Fruit fly (Drosophila melanogaster) whole organism, embryonic: Measurements from ENCODE around the gene CG6345.

Experiments
- BtbVII ChIP-seq: fragments of 200-800 bp; sonication (Bioruptor generic); optimal IDR thresholded peaks from 3 replicates; lab custom pipeline; 2017; ENCODE audit warnings: missing biosample characterization, mild to moderate bottlenecking, missing genetic modification characterization
- CG10543 ChIP-seq: fragments of 200-800 bp; sonication (Bioruptor generic); optimal IDR thresholded peaks from 3 replicates; lab custom pipeline; 2017; ENCODE audit warnings: missing biosample characterization, mild to moderate bottlenecking, missing genetic modification characterization, moderate library complexity
- CG11560 ChIP-seq: fragments of 200-800 bp; sonication (Bioruptor generic); IDR thresholded peaks from 3 replicates; pipeline ENCODE4 v1.3.6; 2022; ENCODE audit warnings: missing biosample characterization, missing genetic modification characterization
- CG12155 ChIP-seq: fragments of 200-800 bp; sonication (Bioruptor generic); optimal IDR thresholded peaks from 3 replicates; lab custom pipeline; 2016; ENCODE audit warnings: missing biosample characterization, missing genetic modification characterization
- CG12942 ChIP-seq: fragments of 200-800 bp; sonication (Bioruptor generic); optimal IDR thresholded peaks from 3 replicates; lab custom pipeline; 2016; ENCODE audit warnings: missing biosample characterization, missing genetic modification characterization
- CG13287 ChIP-seq: fragments of 200-800 bp; sonication (Bioruptor generic); IDR thresholded peaks from 2 replicates; pipeline ENCODE4 v1.3.6; 2022; ENCODE audit warnings: missing biosample characterization, missing genetic modification characterization; ENCODE audit not compliant: partially characterized antibody
- CG13775 ChIP-seq: fragments of 200-800 bp; sonication (Bioruptor generic); optimal IDR thresholded peaks from 3 replicates; lab custom pipeline; 2017; ENCODE audit warnings: missing biosample characterization, mild to moderate bottlenecking, missing genetic modification characterization
- CG14441 ChIP-seq: fragments of 200-800 bp; sonication (Bioruptor generic); IDR thresholded peaks from 2 replicates; pipeline ENCODE4 v1.3.6; 2022; ENCODE audit warnings: missing biosample characterization, missing genetic modification characterization
- CG1529 ChIP-seq: fragments of 200-800 bp; sonication (Bioruptor generic); optimal IDR thresholded peaks from 3 replicates; lab custom pipeline; 2018; ENCODE audit warnings: missing biosample characterization, missing genetic modification characterization
- CG16863 ChIP-seq: fragments of 200-800 bp; sonication (Bioruptor generic); optimal IDR thresholded peaks from 3 replicates; lab custom pipeline; 2016; ENCODE audit warnings: missing biosample characterization, missing genetic modification characterization
- CG18011 ChIP-seq: fragments of 200-800 bp; sonication (Bioruptor generic); optimal IDR thresholded peaks from 2 replicates; lab custom pipeline; 2017; ENCODE audit warnings: missing biosample characterization, missing genetic modification characterization, mild to moderate bottlenecking, moderate library complexity, missing genotype
- CG1832 ChIP-seq: fragments of 200-800 bp; sonication (Bioruptor generic); optimal IDR thresholded peaks from 2 replicates; lab custom pipeline; 2017; ENCODE audit warnings: missing biosample characterization, mild to moderate bottlenecking, missing genetic modification characterization, inconsistent platforms
- CG34376 ChIP-seq: fragments of 200-800 bp; sonication (Bioruptor generic); optimal IDR thresholded peaks from 2 replicates; lab custom pipeline; 2018; ENCODE audit warnings: missing biosample characterization, mild to moderate bottlenecking, missing genetic modification characterization
- CG43689 ChIP-seq: fragments of 200-800 bp; sonication (Bioruptor generic); IDR thresholded peaks from 2 replicates; pipeline ENCODE4 v1.3.6; 2022; ENCODE audit warnings: missing biosample characterization, missing genetic modification characterization
- CG7786 ChIP-seq: fragments of 200-800 bp; sonication (Bioruptor generic); optimal IDR thresholded peaks from 2 replicates; lab custom pipeline; 2016; ENCODE audit warnings: missing biosample characterization, missing genetic modification characterization
- CG9797 ChIP-seq: fragments of 200-800 bp; sonication (Bioruptor generic); optimal IDR thresholded peaks from 3 replicates; lab custom pipeline; 2018; ENCODE audit warnings: missing biosample characterization, mild to moderate bottlenecking, missing genetic modification characterization
- CTCF ChIP-seq: fragments of 200-800 bp; sonication (Bioruptor generic); optimal IDR thresholded peaks from 2 replicates; lab custom pipeline; 2017; ENCODE audit warnings: missing biosample characterization, mild to moderate bottlenecking, missing genetic modification characterization, moderate library complexity
- CkIIα-i1 ChIP-seq: fragments of 200-800 bp; sonication (Bioruptor generic); IDR thresholded peaks from 2 replicates; pipeline ENCODE4 v1.3.6; 2022; ENCODE audit warnings: missing biosample characterization, missing genetic modification characterization
- D19B ChIP-seq: fragments of 200-800 bp; sonication (Bioruptor generic); optimal IDR thresholded peaks from 2 replicates; lab custom pipeline; 2017; ENCODE audit warnings: missing biosample characterization, mild to moderate bottlenecking, missing genetic modification characterization
- Drgx ChIP-seq: fragments of 200-800 bp; sonication (Bioruptor generic); IDR thresholded peaks from 2 replicates; pipeline ENCODE4 v1.3.6; 2022; ENCODE audit warnings: missing biosample characterization, missing genetic modification characterization
- Hmr ChIP-seq: fragments of 200-800 bp; sonication (Bioruptor generic); optimal IDR thresholded peaks from 3 replicates; lab custom pipeline; 2017; ENCODE audit warnings: mild to moderate bottlenecking, missing biosample characterization, missing genetic modification reagents, missing genetic modification characterization
- Hmx ChIP-seq: fragments of 200-800 bp; sonication (Bioruptor generic); optimal IDR thresholded peaks from 2 replicates; lab custom pipeline; 2016; ENCODE audit warnings: missing biosample characterization, missing genetic modification characterization
- Hr39 ChIP-seq: fragments of >200 bp; optimal IDR thresholded peaks from 2 replicates; lab custom pipeline; 2017
- MESR4 ChIP-seq: fragments of 200-800 bp; sonication (Bioruptor generic); optimal IDR thresholded peaks from 2 replicates; lab custom pipeline; 2018; ENCODE audit warnings: missing biosample characterization, mild to moderate bottlenecking, missing genetic modification characterization, moderate library complexity
- Meics ChIP-seq: fragments of 200-800 bp; sonication (Bioruptor generic); optimal IDR thresholded peaks from 2 replicates; lab custom pipeline; 2017; ENCODE audit warnings: missing biosample characterization, mild to moderate bottlenecking, missing genetic modification characterization
- Nf-YB ChIP-seq: fragments of 200-800 bp; sonication (Bioruptor generic); optimal IDR thresholded peaks from 3 replicates; lab custom pipeline; 2019; ENCODE audit warnings: missing biosample characterization, mild to moderate bottlenecking, missing genetic modification characterization, moderate library complexity
- Nf-YC ChIP-seq: fragments of 200-800 bp; optimal IDR thresholded peaks from 3 replicates; lab custom pipeline; 2019; ENCODE audit warnings: missing biosample characterization, mild to moderate bottlenecking, missing genetic modification characterization, moderate library complexity
- Ravus ChIP-seq: fragments of 200-800 bp; sonication (Bioruptor generic); IDR thresholded peaks from 2 replicates; pipeline ENCODE4 v1.3.6; 2022; ENCODE audit warnings: missing biosample characterization, missing genetic modification characterization
- Side ChIP-seq: fragments of 200-800 bp; sonication (Bioruptor generic); optimal IDR thresholded peaks from 2 replicates; lab custom pipeline; 2016; ENCODE audit warnings: missing biosample characterization, missing genetic modification characterization
- Sin3A ChIP-seq: fragments of >200 bp; optimal IDR thresholded peaks from 2 replicates; lab custom pipeline; 2018
- Sry-β ChIP-seq: fragments of 200-800 bp; sonication (Bioruptor generic); optimal IDR thresholded peaks from 2 replicates; lab custom pipeline; 2018; ENCODE audit warnings: missing biosample characterization, mild to moderate bottlenecking, missing genetic modification characterization, moderate library complexity
- TFAM ChIP-seq: fragments of 200-800 bp; sonication (Bioruptor generic); optimal IDR thresholded peaks from 2 replicates; lab custom pipeline; 2017; ENCODE audit warnings: missing biosample characterization, missing genetic modification characterization, inconsistent platforms
- ap ChIP-seq: fragments of 200-800 bp; sonication (Bioruptor generic); IDR thresholded peaks from 2 replicates; pipeline ENCODE4 v1.3.6; 2022; ENCODE audit warnings: missing biosample characterization, missing genetic modification characterization
- ase ChIP-seq: fragments of 200-800 bp; sonication (Bioruptor generic); IDR thresholded peaks from 3 replicates; pipeline ENCODE4 v1.3.6; 2022; ENCODE audit warnings: missing biosample characterization, missing genetic modification characterization
- bsh ChIP-seq, 2 experiments: fragments of 200-800 bp; sonication (Bioruptor generic); optimal IDR thresholded peaks; 2 replicates each; lab custom pipeline; 2017 to 2018; ENCODE audit warnings: mild to moderate bottlenecking in 2 of 2, missing biosample characterization in 2 of 2, missing genetic modification characterization in 2 of 2, moderate library complexity in 1 of 2
- chif ChIP-seq, 2 experiments: fragments of 200-800 bp; sonication (Bioruptor generic); optimal IDR thresholded peaks; 3 replicates each; lab custom pipeline; 2016; ENCODE audit warnings: missing biosample characterization in 2 of 2, missing genetic modification characterization in 2 of 2
- chinmo ChIP-seq: fragments of 200-800 bp; sonication (Bioruptor generic); IDR thresholded peaks from 4 replicates; pipeline ENCODE4 v1.3.6; 2022; ENCODE audit warnings: missing biosample characterization, missing genetic modification characterization; ENCODE audit not compliant: partially characterized antibody
- chm ChIP-seq: fragments of 200-800 bp; sonication (Bioruptor generic); IDR thresholded peaks from 2 replicates; pipeline ENCODE4 v1.3.6; 2022; ENCODE audit warnings: missing biosample characterization, missing genetic modification characterization
- dmrt99B ChIP-seq: fragments of 200-800 bp; sonication (Bioruptor generic); optimal IDR thresholded peaks from 2 replicates; lab custom pipeline; 2018; ENCODE audit warnings: missing biosample characterization, mild to moderate bottlenecking, missing genetic modification characterization, moderate library complexity
- ftz-f1 ChIP-seq: fragments of 200-800 bp; sonication (Bioruptor generic); optimal IDR thresholded peaks from 2 replicates; lab custom pipeline; 2016; ENCODE audit warnings: missing biosample characterization, missing genetic modification characterization
- fu2 ChIP-seq: fragments of 200-800 bp; sonication (Bioruptor generic); optimal IDR thresholded peaks from 2 replicates; lab custom pipeline; 2016; ENCODE audit warnings: missing biosample characterization, missing genetic modification characterization
- gce ChIP-seq: fragments of 200-800 bp; sonication (Bioruptor generic); IDR thresholded peaks from 3 replicates; pipeline ENCODE4 v1.3.6; 2022; ENCODE audit warnings: missing biosample characterization, missing genetic modification characterization
- ham ChIP-seq: fragments of 200-800 bp; sonication (Bioruptor generic); IDR thresholded peaks from 2 replicates; pipeline ENCODE4 v1.3.6; 2022; ENCODE audit warnings: missing biosample characterization, missing genetic modification characterization
- pita ChIP-seq: fragments of 200-800 bp; sonication (Bioruptor generic); optimal IDR thresholded peaks from 2 replicates; lab custom pipeline; 2017; ENCODE audit warnings: missing biosample characterization, mild to moderate bottlenecking, missing genetic modification characterization
- ranshi ChIP-seq: fragments of 200-800 bp; sonication (Bioruptor generic); IDR thresholded peaks from 2 replicates; pipeline ENCODE4 v1.3.6; 2022; ENCODE audit warnings: missing biosample characterization, missing genetic modification characterization
- sens ChIP-seq: fragments of 200-800 bp; sonication (Bioruptor generic); peaks from one replicate; lab custom pipeline; 2016; ENCODE audit warnings: missing biosample characterization, missing genetic modification characterization
- slou ChIP-seq: fragments of 200-800 bp; sonication (Bioruptor generic); optimal IDR thresholded peaks from 3 replicates; lab custom pipeline; 2016; ENCODE audit warnings: missing biosample characterization, missing genetic modification characterization
- tio ChIP-seq: fragments of 200-800 bp; sonication (Bioruptor generic); optimal IDR thresholded peaks from 2 replicates; lab custom pipeline; 2017; ENCODE audit warnings: missing biosample characterization, missing genetic modification characterization, inconsistent platforms
- trh ChIP-seq: fragments of 200-800 bp; sonication (Bioruptor generic); optimal IDR thresholded peaks from 2 replicates; lab custom pipeline; 2016; ENCODE audit warnings: missing biosample characterization, missing genetic modification characterization
- unpg ChIP-seq: fragments of 200-800 bp; sonication (Bioruptor generic); optimal IDR thresholded peaks from 3 replicates; lab custom pipeline; 2018; ENCODE audit warnings: missing biosample characterization, mild to moderate bottlenecking, missing genetic modification characterization, moderate library complexity
- wor ChIP-seq: fragments of 200-800 bp; sonication (Bioruptor generic); IDR thresholded peaks from 2 replicates; pipeline ENCODE4 v1.3.6; 2022; ENCODE audit warnings: missing biosample characterization, missing genetic modification characterization

Gene CG6345

dm6 chr3R:10388128-10389026 is 27.5 kb downstream of the CG6345 start, which contains the start of gene cwo (continued):
- TF ChIP-seq CG9797 (GFP tag; lab: Kevin White, UChicago), result no peak
- TF ChIP-seq CG7786 (GFP tag; lab: Kevin White, UChicago), result no peak
- TF ChIP-seq Meics (GFP tag; lab: Kevin White, UChicago), result peak; percentile 17
- TF ChIP-seq ase (GFP tag; lab: Robert Waterston, UW), result no peak
- peak; percentile 19 for TF ChIP-seq CG16863
- no peak for TF ChIP-seq ranshi (GFP tag; lab: Robert Waterston, UW)
- TF ChIP-seq trh (GFP tag; lab: Kevin White, UChicago), result peak; percentile 1
- no peak for TF ChIP-seq Hr39 (lab: Kevin White, UChicago)
- TF ChIP-seq CG13775 (GFP tag; lab: Kevin White, UChicago), result no peak
- TF ChIP-seq CG43689, result no peak
- TF ChIP-seq CG12155 (GFP tag; lab: Kevin White, UChicago), result peak; percentile 14
- TF ChIP-seq Drgx (GFP tag; lab: Robert Waterston, UW), result no peak
- TF ChIP-seq gce (GFP tag; lab: Robert Waterston, UW), result no peak
- TF ChIP-seq Side (GFP tag; lab: Kevin White, UChicago), result peak; percentile 12
- no peak for TF ChIP-seq chinmo (GFP tag; lab: Robert Waterston, UW)
- no peak for TF ChIP-seq Hmx
- no peak for TF ChIP-seq CTCF (GFP tag; lab: Kevin White, UChicago)
- TF ChIP-seq TFAM, result no peak
- TF ChIP-seq Nf-YC (tag; lab: Kevin White, UChicago), result no peak
- TF ChIP-seq CG11560 (tag; lab: Robert Waterston, UW), result no peak
- TF ChIP-seq CG18011, result no peak
- no peak for TF ChIP-seq fu2 (GFP tag; lab: Kevin White, UChicago)
- TF ChIP-seq Sry-β (GFP tag; lab: Kevin White, UChicago), result no peak
- TF ChIP-seq Nf-YB (GFP tag; lab: Kevin White, UChicago), result no peak
- no peak for TF ChIP-seq wor (GFP tag; lab: Robert Waterston, UW)
- TF ChIP-seq CG12942 (GFP tag; lab: Kevin White, UChicago), result no peak
- peak; percentile 88 for TF ChIP-seq sens (GFP tag; lab: Kevin White, UChicago)
- no peak for TF ChIP-seq CG13287 (GFP tag; lab: Robert Waterston, UW)
- TF ChIP-seq chm, result no peak
- no peak for TF ChIP-seq chif (GFP tag; optimal IDR thresholded peaks at IDR 0.05; lab: Kevin White, UChicago)
- no peak for TF ChIP-seq slou (GFP tag; lab: Kevin White, UChicago)
- TF ChIP-seq CG14441 (GFP tag; lab: Robert Waterston, UW), result no peak
- no peak for TF ChIP-seq CG1832 (GFP tag; lab: Kevin White, UChicago)
- peak in 1 of 2 experiments; percentile 53 for TF ChIP-seq bsh (GFP tag; optimal IDR thresholded peaks at IDR 0.05; lab: Kevin White, UChicago)
- no peak for TF ChIP-seq Sin3A (lab: Kevin White, UChicago)
- TF ChIP-seq CG10543 (GFP tag; lab: Kevin White, UChicago), result peak; percentile 36
- TF ChIP-seq ham (GFP tag; lab: Robert Waterston, UW), result no peak
- TF ChIP-seq BtbVII, result peak; percentile 2
- TF ChIP-seq unpg (GFP tag; lab: Kevin White, UChicago), result no peak
- peak; percentile 25 for TF ChIP-seq CG34376 (GFP tag; lab: Kevin White, UChicago)
- no peak for TF ChIP-seq tio
- TF ChIP-seq CG1529 (GFP tag; lab: Kevin White, UChicago), result no peak
- TF ChIP-seq MESR4, result no peak
- TF ChIP-seq Ravus (GFP tag; lab: Robert Waterston, UW), result no peak
- no peak for TF ChIP-seq CkIIα-i1 (GFP tag; lab: Robert Waterston, UW)
- peak; percentile 4 for TF ChIP-seq ftz-f1 (GFP tag; lab: Kevin White, UChicago)
- TF ChIP-seq ap (GFP tag; lab: Robert Waterston, UW), result no peak
- peak; percentile 12 for TF ChIP-seq Hmr (GFP tag; lab: Kevin White, UChicago)
- no peak for TF ChIP-seq dmrt99B (tag; lab: Kevin White, UChicago)
- TF ChIP-seq D19B (GFP tag; lab: Kevin White, UChicago), result no peak
- no peak for TF ChIP-seq pita (GFP tag; lab: Kevin White, UChicago)
